Fruit fly (Drosophila melanogaster) whole organism, pupa: ENCODE measurements around the gene Nrx-1.

Source experiments
- CG10348 ChIP-seq: fragments of 200-800 bp; sonication (Bioruptor generic); IDR thresholded peaks from 2 replicates; pipeline ENCODE4 v1.3.6; 2022; ENCODE audit warnings: missing biosample characterization, missing genetic modification characterization
- CG12605 ChIP-seq: fragments of 200-800 bp; sonication (Bioruptor generic); IDR thresholded peaks from 2 replicates; pipeline ENCODE4 v1.3.6; 2022; ENCODE audit warnings: missing biosample characterization, missing genetic modification characterization
- CG13204 ChIP-seq: fragments of 200-800 bp; sonication (Bioruptor generic); optimal IDR thresholded peaks from 2 replicates; lab custom pipeline; 2018; ENCODE audit warnings: missing biosample characterization, mild to moderate bottlenecking, missing genetic modification characterization, moderate library complexity
- CG14655 ChIP-seq: fragments of 200-800 bp; sonication (Bioruptor generic); optimal IDR thresholded peaks from 3 replicates; lab custom pipeline; 2017; ENCODE audit warnings: mild to moderate bottlenecking, missing biosample characterization, missing genetic modification reagents, missing genetic modification characterization
- CG15710 ChIP-seq: fragments of 200-800 bp; sonication (Bioruptor generic); optimal IDR thresholded peaks from 2 replicates; lab custom pipeline; 2018; ENCODE audit warnings: missing biosample characterization, mild to moderate bottlenecking, missing genetic modification characterization, moderate library complexity
- CG17806 ChIP-seq: fragments of 200-800 bp; sonication (Bioruptor generic); optimal IDR thresholded peaks from 2 replicates; lab custom pipeline; 2018; ENCODE audit warnings: missing biosample characterization, mild to moderate bottlenecking, missing genetic modification characterization, moderate library complexity
- CG32121 ChIP-seq: fragments of 200-800 bp; sonication (Bioruptor generic); IDR thresholded peaks from 2 replicates; pipeline ENCODE4 v1.3.6; 2022; ENCODE audit warnings: missing biosample characterization, missing genetic modification characterization
- CG34367 ChIP-seq: fragments of 200-800 bp; sonication (Bioruptor generic); optimal IDR thresholded peaks from 2 replicates; lab custom pipeline; 2018; ENCODE audit warnings: missing biosample characterization, mild to moderate bottlenecking, missing genetic modification characterization
- CG4496 ChIP-seq: fragments of 200-800 bp; sonication (Bioruptor generic); IDR thresholded peaks from 3 replicates; pipeline ENCODE4 v1.3.6; 2022; ENCODE audit warnings: missing biosample characterization, missing genetic modification characterization
- CG8159 ChIP-seq: fragments of 200-800 bp; sonication (Bioruptor generic); optimal IDR thresholded peaks from 3 replicates; lab custom pipeline; 2018; ENCODE audit warnings: missing biosample characterization, mild to moderate bottlenecking, missing genetic modification characterization, moderate library complexity
- CG8301 ChIP-seq: fragments of 200-800 bp; sonication (Bioruptor generic); optimal IDR thresholded peaks from 2 replicates; lab custom pipeline; 2018; ENCODE audit warnings: missing biosample characterization, mild to moderate bottlenecking, missing genetic modification characterization
- CG9948 ChIP-seq: fragments of 200-800 bp; sonication (Bioruptor generic); optimal IDR thresholded peaks from 2 replicates; lab custom pipeline; 2018; ENCODE audit warnings: missing biosample characterization, mild to moderate bottlenecking, missing genetic modification characterization, moderate library complexity
- D1 ChIP-seq: fragments of 200-800 bp; sonication (Bioruptor generic); optimal IDR thresholded peaks from 2 replicates; lab custom pipeline; 2018; ENCODE audit warnings: missing biosample characterization, mild to moderate bottlenecking, missing genetic modification characterization, moderate library complexity
- EcR ChIP-seq: fragments of 200-800 bp; sonication (Bioruptor generic); optimal IDR thresholded peaks from 3 replicates; lab custom pipeline; 2019; ENCODE audit warnings: missing biosample characterization, missing genetic modification characterization, mild to moderate bottlenecking, moderate library complexity, missing genetic modification reagents
- Ets98B ChIP-seq: fragments of 200-800 bp; sonication (Bioruptor generic); IDR thresholded peaks from 2 replicates; pipeline ENCODE4 v1.3.6; 2022; ENCODE audit warnings: missing biosample characterization, missing genetic modification characterization
- Pif1A ChIP-seq: fragments of 200-800 bp; sonication (Bioruptor generic); optimal IDR thresholded peaks from 3 replicates; lab custom pipeline; 2016; ENCODE audit warnings: missing biosample characterization, missing genetic modification characterization
- Pif1B ChIP-seq: fragments of 200-800 bp; sonication (Bioruptor generic); optimal IDR thresholded peaks from 3 replicates; lab custom pipeline; 2016; ENCODE audit warnings: missing biosample characterization, missing genetic modification characterization
- Snoo ChIP-seq: fragments of 200-800 bp; sonication (Bioruptor generic); optimal IDR thresholded peaks from 3 replicates; lab custom pipeline; 2017; ENCODE audit warnings: missing biosample characterization, mild to moderate bottlenecking, missing genetic modification characterization, inconsistent platforms
- fd96Ca ChIP-seq: fragments of 200-800 bp; sonication (Bioruptor generic); IDR thresholded peaks from 3 replicates; pipeline ENCODE4 v1.3.6; 2022; ENCODE audit warnings: missing biosample characterization, missing genetic modification characterization
- gl ChIP-seq: fragments of 200-800 bp; sonication (Bioruptor generic); optimal IDR thresholded peaks from 2 replicates; lab custom pipeline; 2018; ENCODE audit warnings: missing biosample characterization, mild to moderate bottlenecking, missing genetic modification characterization
- rn ChIP-seq: fragments of 200-800 bp; sonication (Bioruptor generic); IDR thresholded peaks from 2 replicates; pipeline ENCODE4 v1.3.6; 2022; ENCODE audit warnings: missing biosample characterization, missing genetic modification characterization

Nrx-1 gene

DNA sequence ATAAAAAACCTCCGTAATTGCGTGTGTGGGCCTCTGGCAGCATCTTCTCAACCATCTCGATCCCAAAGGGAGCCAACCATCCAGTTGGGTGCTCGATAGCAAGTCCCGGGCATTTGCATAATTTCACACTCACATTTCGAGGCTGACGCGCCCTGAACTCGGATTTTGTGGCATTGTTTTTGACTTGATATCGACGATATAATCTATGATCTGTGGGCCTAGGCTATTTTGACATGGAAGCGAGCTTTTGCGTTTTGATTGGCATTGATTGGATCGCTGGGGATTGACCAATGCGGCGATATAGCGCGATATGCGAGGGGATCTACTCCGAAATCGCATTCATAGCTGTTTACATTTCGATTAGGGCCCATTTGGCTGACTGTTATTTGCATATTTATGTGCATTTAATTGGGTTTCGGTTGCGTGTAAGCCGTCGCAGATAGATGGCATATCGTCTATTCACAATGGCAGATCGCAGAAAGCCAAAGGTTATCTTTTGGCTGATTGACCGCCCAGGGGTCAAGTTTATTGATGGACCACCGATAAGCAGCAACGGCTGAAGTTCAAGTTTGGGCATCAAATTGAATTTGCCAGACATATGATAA is 36.0 kb upstream of the Nrx-1 start:
- TF ChIP-seq CG13204 (GFP tag; lab: Kevin White, UChicago), result no peak
- TF ChIP-seq, all 21 proteins: peak for 0

DNA sequence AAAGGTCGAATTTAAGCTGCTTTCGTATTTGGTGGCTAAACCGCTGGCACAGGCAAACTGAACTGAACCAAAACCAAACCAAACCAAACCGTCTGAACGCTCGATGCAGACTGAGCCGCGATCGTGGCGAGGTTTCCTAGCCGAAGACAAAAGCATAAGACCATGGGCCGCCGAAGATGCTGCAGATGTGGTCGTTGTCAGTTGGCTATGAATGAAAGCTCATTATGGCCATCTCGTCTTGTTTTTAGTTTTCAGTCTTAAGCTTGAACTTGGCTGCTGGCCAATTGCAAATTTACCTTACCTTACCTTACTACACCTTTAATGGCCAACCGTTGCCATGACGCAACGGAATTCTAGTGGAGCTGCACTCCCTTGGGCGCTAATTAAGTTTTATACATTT is 32.3 kb upstream of the Nrx-1 start, which contains the start of gene CG13847:
CG13847 (minus strand) TSS at position 101 of the 400 bp plus-strand sequence.
- TF ChIP-seq CG10348 (no peak), D1 (no peak), CG8159 (tag; lab: Kevin White, UChicago) (no peak), fd96Ca (GFP tag; lab: Robert Waterston, UW) (no peak), CG12605 (no peak), CG17806 (tag; lab: Kevin White, UChicago) (no peak), CG8301 (tag; lab: Kevin White, UChicago) (no peak), EcR (GFP tag; lab: Kevin White, UChicago) (no peak), CG34367 (tag; lab: Kevin White, UChicago) (no peak), CG13204 (GFP tag; lab: Kevin White, UChicago) (no peak)

dm6 chr3R:22438301-22438700 is 30.0 kb upstream of the Nrx-1 start:
- TF ChIP-seq Ets98B (GFP tag; lab: Robert Waterston, UW), result no peak
- no peak for TF ChIP-seq CG13204 (GFP tag; lab: Kevin White, UChicago)

DNA sequence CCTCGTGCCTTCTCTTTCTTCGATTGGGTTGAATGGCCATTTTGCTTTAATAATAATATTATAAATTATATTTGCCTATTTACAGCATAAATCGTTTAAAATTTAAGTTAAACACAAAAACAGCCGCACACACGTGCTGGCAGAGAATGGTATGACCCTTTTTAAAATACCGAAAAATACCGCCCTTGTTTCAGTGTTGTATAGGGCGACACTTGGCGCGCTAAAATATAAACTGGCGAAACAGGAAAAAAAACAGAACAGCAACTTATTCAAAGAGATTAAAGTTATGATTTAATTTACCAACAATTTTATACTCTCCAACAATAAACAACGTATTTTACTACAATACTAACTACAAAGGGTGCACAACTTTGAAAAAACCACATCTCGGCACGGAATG is 21.8 kb upstream of the Nrx-1 start, which contains the start of gene CG12499:
CG12499 (minus strand) TSS at position 95 of the 400 bp plus-strand sequence.
- no peak for TF ChIP-seq gl
- TF ChIP-seq CG10348, result no peak
- TF ChIP-seq EcR (GFP tag; lab: Kevin White, UChicago), result no peak
- no peak for TF ChIP-seq CG34367 (tag; lab: Kevin White, UChicago)
- TF ChIP-seq Pif1B, result no peak
- TF ChIP-seq CG12605, result no peak
- no peak for TF ChIP-seq Ets98B (GFP tag; lab: Robert Waterston, UW)
- TF ChIP-seq CG9948 (tag; lab: Kevin White, UChicago), result no peak
- no peak for TF ChIP-seq fd96Ca (GFP tag; lab: Robert Waterston, UW)
- no peak for TF ChIP-seq Snoo (tag; lab: Kevin White, UChicago)
- no peak for TF ChIP-seq D1
- TF ChIP-seq CG8301 (tag; lab: Kevin White, UChicago), result no peak
- TF ChIP-seq CG8159 (tag; lab: Kevin White, UChicago), result no peak
- no peak for TF ChIP-seq rn (GFP tag; lab: Robert Waterston, UW)
- TF ChIP-seq CG17806 (tag; lab: Kevin White, UChicago), result no peak
- no peak for TF ChIP-seq CG32121 (GFP tag; lab: Robert Waterston, UW)
- TF ChIP-seq Pif1A (GFP tag; lab: Kevin White, UChicago), result no peak

DNA sequence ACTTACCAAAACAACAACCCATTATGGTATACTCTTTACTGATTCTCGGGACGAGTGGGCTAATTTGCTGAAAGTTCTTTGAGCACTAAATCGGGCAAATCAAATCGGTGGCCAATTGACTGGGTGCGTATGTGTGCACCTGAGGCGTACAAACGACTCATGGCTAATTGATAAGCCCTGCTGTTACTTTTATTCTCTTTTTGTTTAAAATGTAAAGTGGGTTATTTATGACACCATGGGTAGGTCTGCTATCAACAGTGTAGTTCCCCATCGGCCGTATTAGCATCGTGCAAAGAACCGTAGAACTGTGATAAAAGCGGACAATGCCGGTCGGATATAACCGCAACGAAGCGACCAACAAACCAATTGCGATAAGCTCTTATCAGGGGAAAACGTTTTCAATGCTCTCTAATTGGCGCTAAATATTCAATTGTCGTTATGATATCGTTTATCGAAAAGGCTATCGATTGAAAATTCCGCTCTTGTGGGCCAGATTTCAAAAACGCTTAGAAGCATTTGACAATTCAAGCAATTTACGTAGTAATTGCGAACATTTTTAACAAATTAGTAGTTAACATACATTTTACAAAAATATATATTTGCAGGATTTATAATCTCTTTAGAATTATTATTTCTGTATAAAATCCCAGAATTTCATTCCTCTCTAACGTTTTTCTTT is 21.0 kb upstream of the Nrx-1 start, which contains the start of gene CG34288:
CG34288 (minus strand) TSS at position 69 of the 679 bp plus-strand sequence.
- no peak for TF ChIP-seq CG10348
- TF ChIP-seq Pif1B, result peak; percentile 37
- no peak for TF ChIP-seq CG15710 (tag; lab: Kevin White, UChicago)
- TF ChIP-seq fd96Ca (GFP tag; lab: Robert Waterston, UW), result peak; percentile 34; the same call in 1 of the 3 replicates
- TF ChIP-seq Snoo (tag; lab: Kevin White, UChicago), result no peak
- no peak for TF ChIP-seq CG8159 (tag; lab: Kevin White, UChicago)
- no peak for TF ChIP-seq gl
- TF ChIP-seq D1, result no peak
- TF ChIP-seq CG8301 (tag; lab: Kevin White, UChicago), result no peak
- TF ChIP-seq CG12605, result no peak
- no peak for TF ChIP-seq rn (GFP tag; lab: Robert Waterston, UW)
- TF ChIP-seq CG32121 (GFP tag; lab: Robert Waterston, UW), result peak; percentile 7; the same call in 1 of the 2 replicates
- no peak for TF ChIP-seq Pif1A (GFP tag; lab: Kevin White, UChicago)
- no peak for TF ChIP-seq CG17806 (tag; lab: Kevin White, UChicago)
- no peak for TF ChIP-seq CG9948 (tag; lab: Kevin White, UChicago)
- no peak for TF ChIP-seq CG34367 (tag; lab: Kevin White, UChicago)

DNA sequence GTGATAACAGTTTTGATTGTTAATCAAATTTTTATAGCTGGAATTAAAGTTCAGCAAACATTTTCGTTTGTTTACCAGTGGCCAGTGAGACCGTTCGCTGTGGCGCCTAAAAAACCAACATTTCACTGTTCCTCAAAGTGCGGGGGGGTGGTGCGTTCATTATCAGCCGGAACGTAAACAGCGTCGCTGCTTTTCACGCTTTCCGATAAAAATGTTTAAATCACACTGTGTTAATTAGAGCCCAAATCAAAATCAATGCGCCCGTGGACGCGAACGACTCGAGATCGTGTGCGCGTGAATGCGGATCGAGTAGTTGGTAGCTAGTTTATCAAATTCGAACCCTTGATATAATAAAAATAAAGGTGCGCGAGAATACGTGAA is 20.4 kb upstream of the Nrx-1 start, which contains the start of gene CG34376:
CG34376 (plus strand) TSS at position 226 of the 381 bp plus-strand sequence.
- TF ChIP-seq CG8159 (tag; lab: Kevin White, UChicago) (peak; percentile 32), CG17806 (tag; lab: Kevin White, UChicago) (no peak), CG8301 (tag; lab: Kevin White, UChicago) (no peak), CG4496 (GFP tag; lab: Robert Waterston, UW) (peak; percentile 80), CG12605 (peak; percentile 78), D1 (no peak), CG10348 (no peak), CG15710 (tag; lab: Kevin White, UChicago) (peak; percentile 8), Pif1A (GFP tag; lab: Kevin White, UChicago) (no peak), Pif1B (peak; percentile 21), fd96Ca (GFP tag; lab: Robert Waterston, UW) (0 out of 3 replicates have a peak, but pooled peaks have one; percentile 37), CG32121 (GFP tag; lab: Robert Waterston, UW) (peak; percentile 66), Ets98B (GFP tag; lab: Robert Waterston, UW) (peak; percentile 53; the same call in 1 of the 2 replicates), CG34367 (tag; lab: Kevin White, UChicago) (no peak), Snoo (tag; lab: Kevin White, UChicago) (peak; percentile 24), gl (no peak), CG9948 (tag; lab: Kevin White, UChicago) (no peak), CG14655 (no peak), CG13204 (GFP tag; lab: Kevin White, UChicago) (no peak), EcR (GFP tag; lab: Kevin White, UChicago) (no peak), rn (GFP tag; lab: Robert Waterston, UW) (peak; percentile 17; the same call in 1 of the 2 replicates)
- TF ChIP-seq, all 21 proteins: peak for 10
